Fruit fly (Drosophila melanogaster): ENCODE results near the gene CLIP-190.

CLIP-190 gene

dm6 chr2L:17429788-17430587, 45.5 kb downstream of the CLIP-190 start (continued):
- TF ChIP-seq odd (GFP tag; optimal IDR thresholded peaks at IDR 0.05) (peak; percentile 91), zf30C (GFP tag; optimal IDR thresholded peaks at IDR 0.05) (peak; percentile 53), usp (GFP tag; optimal IDR thresholded peaks at IDR 0.05) (no peak), CG3726 (GFP tag; IDR thresholded peaks at IDR 0.05) (peak; percentile 91), CG43689 (GFP tag; IDR thresholded peaks at IDR 0.05) (peak; percentile 87), crp (GFP tag; optimal IDR thresholded peaks at IDR 0.05) (peak in 1 of 2 experiments; percentile 44), aop (GFP tag; IDR thresholded peaks at IDR 0.05) (0 out of 2 replicates have a peak, but pooled peaks have one; percentile 67), pfk (GFP tag; optimal IDR thresholded peaks at IDR 0.05) (no peak), CG9932 (GFP tag; IDR thresholded peaks at IDR 0.05) (peak; percentile 75), Doc2 (GFP tag; IDR thresholded peaks at IDR 0.05) (peak; percentile 88), CrebB (tag; optimal IDR thresholded peaks at IDR 0.05) (peak; percentile 87), emc (GFP tag; optimal IDR thresholded peaks at IDR 0.05) (no peak), Ptx1 (GFP tag; IDR thresholded peaks at IDR 0.05) (peak; percentile 83), CG12104 (GFP tag; optimal IDR thresholded peaks at IDR 0.05) (peak; percentile 80), Poxn (GFP tag; IDR thresholded peaks at IDR 0.05) (peak; percentile 51; the same call in 1 of the 2 replicates), Aef1 (GFP tag; IDR thresholded peaks at IDR 0.05) (peak; percentile 94), ATbp (GFP tag; optimal IDR thresholded peaks at IDR 0.05) (peak; percentile 94), pros (GFP tag; optimal IDR thresholded peaks at IDR 0.05) (peak; percentile 57), h (optimal IDR thresholded peaks at IDR 0.05) (no peak), Oli (tag; optimal IDR thresholded peaks at IDR 0.05) (peak; percentile 98), gcm (GFP tag; optimal IDR thresholded peaks at IDR 0.05) (peak; percentile 97), CG3065 (GFP tag; optimal IDR thresholded peaks at IDR 0.05) (peak; percentile 8), CG18476 (GFP tag; optimal IDR thresholded peaks at IDR 0.05) (peak; percentile 31), Nf-YA (GFP tag; IDR thresholded peaks at IDR 0.05) (peak; percentile 89), Gsc (GFP tag; IDR thresholded peaks at IDR 0.05) (peak; percentile 88), CG8089 (GFP tag; optimal IDR thresholded peaks at IDR 0.05) (peak; percentile 50), Awh (GFP tag; IDR thresholded peaks at IDR 0.05) (peak; percentile 88), Trl (optimal IDR thresholded peaks at IDR 0.05) (peak; percentile 60 to 68), Trl (GFP tag; optimal IDR thresholded peaks at IDR 0.05) (no peak), Hr3 (GFP tag; optimal IDR thresholded peaks at IDR 0.05) (peak; percentile 96), Dbx (GFP tag; IDR thresholded peaks at IDR 0.05) (peak; percentile 60; the same call in 2 of the 3 replicates), Dek (tag; optimal IDR thresholded peaks at IDR 0.05) (peak; percentile 95), CG2875 (GFP tag; optimal IDR thresholded peaks at IDR 0.05) (peak; percentile 81), bowl (GFP tag; IDR thresholded peaks at IDR 0.05) (peak; percentile 66; the same call in 1 of the 2 replicates), tgo (GFP tag; IDR thresholded peaks at IDR 0.05) (peak; percentile 74), exex (tag; optimal IDR thresholded peaks at IDR 0.05) (peak; percentile 78), CG12299 (tag; optimal IDR thresholded peaks at IDR 0.05) (peak; percentile 79), abd-A (tag; optimal IDR thresholded peaks at IDR 0.05) (peak; percentile 87), Dad (GFP tag; optimal IDR thresholded peaks at IDR 0.05) (no peak), Sin3A (optimal IDR thresholded peaks at IDR 0.05) (no peak), gsb (GFP tag; IDR thresholded peaks at IDR 0.05) (peak; percentile 87), repo (GFP tag; optimal IDR thresholded peaks at IDR 0.05) (peak; percentile 27), Dip2 (GFP tag; IDR thresholded peaks at IDR 0.05) (peak; percentile 40; the same call in 1 of the 2 replicates), CG15011 (GFP tag; optimal IDR thresholded peaks at IDR 0.05) (peak; percentile 92), ci (GFP tag; IDR thresholded peaks at IDR 0.05) (peak; percentile 83; the same call in 2 of the 3 replicates), CG8290 (GFP tag; optimal IDR thresholded peaks at IDR 0.05) (peak; percentile 71), CG8290 (tag; optimal IDR thresholded peaks at IDR 0.05) (peak; percentile 19 to 35), dimm (GFP tag; IDR thresholded peaks at IDR 0.05) (peak; percentile 71), bcd (GFP tag; optimal IDR thresholded peaks at IDR 0.05) (peak; percentile 94), shn (GFP tag; optimal IDR thresholded peaks at IDR 0.05) (peak; percentile 27), Nf-YB (GFP tag; optimal IDR thresholded peaks at IDR 0.05) (peak; percentile 88)
